Worm (Caenorhabditis elegans) whole organism, young adult: ENCODE data around the gene C07B5.8.

Source experiments
- B0019.2 ChIP-seq: fragments of 200-800 bp; sonication (Bioruptor generic); conservative IDR thresholded peaks from 2 replicates; pipeline ENCODE4 v1.3.6; 2022; ENCODE audit warnings: missing genetic modification reagents, missing genetic modification characterization, missing compliant biosample characterization
- B0261.1 ChIP-seq: sonication (generic microtip); optimal IDR thresholded peaks from 2 replicates; lab custom pipeline; 2016; ENCODE audit warnings: mild to moderate bottlenecking, missing genetic modification characterization, moderate library complexity, missing compliant biosample characterization
- Y56A3A.18 ChIP-seq: fragments of 200-800 bp; sonication (Bioruptor generic); IDR thresholded peaks from 2 replicates; pipeline ENCODE4 v1.3.6; 2022; ENCODE audit warnings: missing genetic modification reagents, missing genetic modification characterization, missing compliant biosample characterization
- ZK185.1 ChIP-seq: sonication (generic microtip); optimal IDR thresholded peaks from 2 replicates; lab custom pipeline; 2016; ENCODE audit warnings: mild to moderate bottlenecking, missing genetic modification characterization, missing compliant biosample characterization; ENCODE audit not compliant: poor library complexity, severe bottlenecking
- akir-1 ChIP-seq: fragments of 200-800 bp; sonication (Bioruptor generic); optimal IDR thresholded peaks from 2 replicates; lab custom pipeline; 2018; ENCODE audit warnings: mild to moderate bottlenecking, missing genetic modification characterization, moderate library complexity, missing compliant biosample characterization
- aptf-3 ChIP-seq: fragments of 200-800 bp; sonication (Bioruptor generic); IDR thresholded peaks from 2 replicates; pipeline ENCODE4 v1.3.6; 2022; ENCODE audit warnings: missing genetic modification characterization, missing compliant biosample characterization
- bed-2 ChIP-seq: fragments of 200-800 bp; sonication (Bioruptor generic); IDR thresholded peaks from 2 replicates; pipeline ENCODE4 v1.3.6; 2022; ENCODE audit warnings: missing genetic modification reagents, missing genetic modification characterization, missing compliant biosample characterization
- cebp-1 ChIP-seq, 2 experiments: fragments of 200-800 bp in 1 of 2; sonication (Bioruptor generic) in 1 of 2; sonication (generic microtip) in 1 of 2; IDR thresholded peaks in 1 of 2; optimal IDR thresholded peaks in 1 of 2; 2 replicates each; pipeline versions ENCODE4 v1.3.6 to Lab custom; 2017 to 2022; ENCODE audit warnings: missing compliant biosample characterization in 2 of 2, missing genetic modification characterization in 2 of 2, mild to moderate bottlenecking in 1 of 2, missing genetic modification reagents in 1 of 2, moderate library complexity in 1 of 2
- ceh-40 ChIP-seq: fragments of 200-800 bp; sonication (Bioruptor generic); IDR thresholded peaks from 2 replicates; pipeline ENCODE4 v1.3.6; 2022; ENCODE audit warnings: missing genetic modification characterization, missing compliant biosample characterization
- dox-1 ChIP-seq: fragments of 200-800 bp; sonication (Bioruptor generic); IDR thresholded peaks from 2 replicates; pipeline ENCODE4 v1.3.6; 2022; ENCODE audit warnings: missing genetic modification reagents, missing genetic modification characterization, missing compliant biosample characterization
- dpff-1 ChIP-seq: sonication (generic microtip); optimal IDR thresholded peaks from 2 replicates; lab custom pipeline; 2017; ENCODE audit warnings: mild to moderate bottlenecking, missing genetic modification characterization, missing compliant biosample characterization
- ekl-4 ChIP-seq: fragments of 200-800 bp; sonication (Bioruptor generic); IDR thresholded peaks from 2 replicates; pipeline ENCODE4 v1.3.6; 2022; ENCODE audit warnings: missing genetic modification reagents, missing genetic modification characterization, missing compliant biosample characterization
- hlh-12 ChIP-seq: sonication (generic microtip); optimal IDR thresholded peaks from 2 replicates; lab custom pipeline; 2016; ENCODE audit warnings: missing genetic modification characterization, missing compliant biosample characterization
- lin-26 ChIP-seq: fragments of 200-800 bp; sonication (Bioruptor generic); IDR thresholded peaks from 2 replicates; pipeline ENCODE4 v1.3.6; 2022; ENCODE audit warnings: missing genetic modification reagents, missing genetic modification characterization, missing compliant biosample characterization
- lsl-1 ChIP-seq: fragments of 200-800 bp; sonication (Bioruptor generic); optimal IDR thresholded peaks from 2 replicates; lab custom pipeline; 2018; ENCODE audit warnings: mild to moderate bottlenecking, missing genetic modification characterization, moderate library complexity, missing compliant biosample characterization
- mes-4 ChIP-seq: sonication (generic microtip); optimal IDR thresholded peaks from 2 replicates; lab custom pipeline; 2016; ENCODE audit warnings: missing genotype, missing genetic modification characterization, missing compliant biosample characterization
- mxl-1 ChIP-seq: sonication (generic microtip); optimal IDR thresholded peaks from 2 replicates; lab custom pipeline; 2016; ENCODE audit warnings: missing genetic modification characterization, missing compliant biosample characterization
- nfya-1 ChIP-seq: sonication (generic microtip); optimal IDR thresholded peaks from 2 replicates; lab custom pipeline; 2017; ENCODE audit warnings: antibody characterized with exemption, missing compliant biosample characterization, missing genetic modification characterization, borderline replicate concordance; ENCODE audit not compliant: insufficient read depth
- nfyb-1 ChIP-seq: fragments of 200-800 bp; sonication (Bioruptor generic); IDR thresholded peaks from 2 replicates; pipeline ENCODE4 v1.3.6; 2022; ENCODE audit warnings: missing genetic modification reagents, missing genetic modification characterization, missing compliant biosample characterization
- nhr-120 ChIP-seq: fragments of 200-800 bp; sonication (Bioruptor generic); IDR thresholded peaks from 2 replicates; pipeline ENCODE4 v1.3.6; 2022; ENCODE audit warnings: missing genetic modification characterization, missing compliant biosample characterization
- rpc-1 ChIP-seq, 2 experiments: fragments of 150-350 bp in 1 of 2; sonication (generic microtip) in 1 of 2; optimal IDR thresholded peaks; 2 replicates each; lab custom pipeline; 2014 to 2018; ENCODE audit warnings: missing biosample characterization in 1 of 2, missing genetic modification characterization in 1 of 2, missing genetic modification reagents in 1 of 2, missing genotype in 1 of 2
- sdz-38 ChIP-seq: sonication (generic microtip); optimal IDR thresholded peaks from 2 replicates; lab custom pipeline; 2016; ENCODE audit warnings: missing genotype, missing genetic modification characterization, missing compliant biosample characterization
- sea-2 ChIP-seq: fragments of 200-800 bp; sonication (Bioruptor generic); IDR thresholded peaks from 2 replicates; pipeline ENCODE4 v1.3.6; 2022; ENCODE audit warnings: missing genetic modification characterization, missing compliant biosample characterization
- snpc-1.1 ChIP-seq: sonication (generic microtip); optimal IDR thresholded peaks from 2 replicates; lab custom pipeline; 2017; ENCODE audit warnings: missing genetic modification characterization, mild to moderate bottlenecking, missing compliant biosample characterization, antibody characterized with exemption, moderate library complexity, missing genotype, missing genetic modification reagents; ENCODE audit not compliant: insufficient read depth
- sptf-2 ChIP-seq: fragments of 200-800 bp; sonication (Bioruptor generic); optimal IDR thresholded peaks from 2 replicates; lab custom pipeline; 2018; ENCODE audit warnings: mild to moderate bottlenecking, missing genetic modification characterization, missing compliant biosample characterization
- tlf-1 ChIP-seq: fragments of 200-800 bp; sonication (Bioruptor generic); optimal IDR thresholded peaks from 2 replicates; lab custom pipeline; 2018; ENCODE audit warnings: mild to moderate bottlenecking, missing genetic modification characterization, missing compliant biosample characterization
- unc-62 ChIP-seq: fragments of 150-350 bp; optimal IDR thresholded peaks from 2 replicates; lab custom pipeline; 2014; ENCODE audit warnings: missing biosample characterization, missing genetic modification reagents, missing genetic modification characterization
- ztf-3 ChIP-seq: fragments of 200-800 bp; sonication (Bioruptor generic); optimal IDR thresholded peaks from 2 replicates; lab custom pipeline; 2018; ENCODE audit warnings: mild to moderate bottlenecking, missing genetic modification characterization, missing compliant biosample characterization

The C07B5.8 gene

DNA sequence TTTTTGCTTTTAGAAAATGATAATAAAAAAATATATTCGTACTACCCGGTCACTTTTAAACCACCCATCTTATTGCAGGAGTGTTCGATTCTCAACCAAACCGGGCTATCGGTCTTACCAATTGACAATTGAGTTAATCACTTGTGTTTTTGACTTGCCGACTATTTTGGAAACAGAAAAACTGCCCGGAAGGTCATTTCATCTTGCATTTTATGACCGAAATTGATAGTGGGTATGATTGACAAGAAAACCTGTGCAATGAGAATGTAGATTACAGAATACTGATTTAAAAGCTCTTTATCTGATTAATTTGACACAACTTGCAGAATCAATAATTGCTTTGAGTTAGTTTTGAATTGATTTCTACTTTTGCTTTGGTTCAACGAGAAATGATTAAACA lies 19.5 kb downstream of the C07B5.8 start, which contains the start of gene C07B5.2:
TSS of gene C07B5.2 (minus strand) at position 101 of the 400 bp plus-strand sequence.
- TF ChIP-seq B0261.1 (tag; lab: Kevin White, UChicago), result no peak
- TF ChIP-seq snpc-1.1 (tag; lab: Kevin White, UChicago), result no peak

DNA sequence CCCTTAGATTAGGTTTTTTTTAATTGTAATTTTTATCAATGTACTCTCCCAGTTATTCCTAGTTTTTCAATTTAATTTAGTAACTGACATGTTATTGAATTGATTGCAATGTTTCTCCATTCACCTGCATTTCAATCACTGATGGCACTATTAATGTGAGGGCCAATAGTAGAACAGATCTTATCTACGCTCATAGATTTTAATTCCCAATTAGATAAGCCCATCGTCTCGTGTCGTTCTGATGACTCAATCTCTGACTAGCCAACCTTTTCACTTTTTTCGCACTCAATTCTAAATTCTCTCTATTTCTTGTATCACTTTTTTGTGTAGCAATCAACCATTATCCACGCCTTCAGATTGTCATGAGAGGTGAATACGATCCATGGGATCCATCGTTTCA lies 24.1 kb downstream of the C07B5.8 start:
- no peak for TF ChIP-seq unc-62 (GFP tag; lab: Kevin White, UChicago)
- TF ChIP-seq nhr-120, result no peak
- TF ChIP-seq lsl-1 (GFP tag; lab: Kevin White, UChicago), result no peak
- TF ChIP-seq B0019.2 (GFP tag; lab: Robert Waterston, UW), result no peak

DNA sequence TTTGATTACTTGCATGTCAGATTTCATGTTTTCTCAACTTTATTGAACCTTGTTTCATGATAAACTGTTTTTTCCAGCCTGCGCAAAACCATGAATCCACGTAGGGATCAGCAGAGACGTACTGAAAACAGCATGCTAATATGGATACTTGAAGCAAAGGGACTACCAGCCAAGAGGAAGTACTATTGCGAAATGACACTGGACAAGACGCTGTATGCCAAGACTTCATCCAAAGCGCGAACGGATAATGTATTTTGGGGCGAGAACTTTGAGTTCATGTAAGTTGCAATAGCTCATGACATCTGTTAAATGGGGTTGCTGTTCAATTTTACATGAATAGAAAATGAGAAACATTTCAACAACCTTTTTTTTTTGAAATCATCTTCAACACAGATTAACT lies 26.1 kb downstream of the C07B5.8 start:
- TF ChIP-seq cebp-1 (GFP tag; IDR thresholded peaks at IDR 0.05; lab: Robert Waterston, UW), result no peak
- TF ChIP-seq cebp-1 (tag; optimal IDR thresholded peaks at IDR 0.05; lab: Kevin White, UChicago), result peak; percentile 51
- no peak for TF ChIP-seq lin-26 (GFP tag; lab: Robert Waterston, UW)

DNA sequence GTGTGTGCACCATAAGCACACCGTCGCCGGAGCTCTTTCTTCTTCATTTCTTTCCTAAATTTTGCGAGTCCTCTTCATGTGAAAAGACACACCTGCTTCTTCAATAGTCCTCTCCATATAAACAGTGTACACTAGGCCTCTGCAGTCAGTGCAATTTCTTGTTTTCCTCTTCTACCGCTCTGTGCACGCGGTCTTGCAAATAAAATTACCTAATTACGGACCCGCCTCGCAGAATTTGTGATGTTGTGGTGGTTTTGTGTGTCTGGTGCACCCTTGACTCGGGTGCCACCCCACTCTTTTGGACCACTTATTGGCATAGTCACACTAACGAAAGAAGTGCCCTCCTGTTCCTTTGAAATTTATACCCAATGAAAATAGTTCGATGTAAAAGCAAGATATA lies 26.6 kb downstream of the C07B5.8 start:
- TF ChIP-seq nfyb-1 (GFP tag; lab: Robert Waterston, UW), result no peak
- TF ChIP-seq ekl-4 (GFP tag; lab: Robert Waterston, UW), result no peak
- no peak for TF ChIP-seq mes-4
- TF ChIP-seq sea-2 (GFP tag; lab: Robert Waterston, UW), result no peak
- TF ChIP-seq akir-1 (GFP tag; lab: Kevin White, UChicago), result no peak
- no peak for TF ChIP-seq sdz-38 (tag; lab: Kevin White, UChicago)

DNA sequence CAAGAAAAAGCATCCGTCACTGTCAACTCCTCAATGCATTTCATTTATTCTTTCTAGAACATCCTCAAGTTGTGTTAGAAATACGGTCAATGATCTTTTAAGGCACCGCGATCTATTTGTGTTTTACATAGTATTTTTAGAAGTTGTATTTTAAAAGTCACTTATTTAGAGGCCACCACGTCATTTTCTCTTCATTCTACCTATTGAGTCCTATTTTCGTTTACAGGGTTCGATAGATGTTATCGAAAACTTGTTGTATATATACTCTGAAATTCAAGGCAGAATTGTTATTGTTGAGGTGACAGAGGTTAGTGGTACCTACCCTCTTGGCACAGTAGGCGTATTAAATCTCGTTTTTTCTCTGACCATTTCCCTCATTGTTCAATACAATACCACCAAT lies 27.0 kb downstream of the C07B5.8 start:
- TF ChIP-seq aptf-3 (GFP tag; lab: Robert Waterston, UW) (no peak), akir-1 (GFP tag; lab: Kevin White, UChicago) (no peak), rpc-1 (optimal IDR thresholded peaks at IDR 0.05; lab: Kevin White, UChicago) (no peak), rpc-1 (tag; optimal IDR thresholded peaks at IDR 0.05; lab: Kevin White, UChicago) (no peak), sptf-2 (GFP tag; lab: Kevin White, UChicago) (no peak), Y56A3A.18 (GFP tag; lab: Robert Waterston, UW) (no peak), cebp-1 (GFP tag; IDR thresholded peaks at IDR 0.05; lab: Robert Waterston, UW) (no peak), cebp-1 (tag; optimal IDR thresholded peaks at IDR 0.05; lab: Kevin White, UChicago) (no peak), dpff-1 (tag; lab: Kevin White, UChicago) (no peak), ekl-4 (GFP tag; lab: Robert Waterston, UW) (no peak), ceh-40 (no peak), hlh-12 (tag; lab: Kevin White, UChicago) (no peak), tlf-1 (no peak), nfya-1 (tag; lab: Kevin White, UChicago) (no peak), mxl-1 (tag; lab: Kevin White, UChicago) (no peak), bed-2 (no peak), ZK185.1 (no peak), dox-1 (no peak)
- TF ChIP-seq, all 124 proteins: peak for 0

DNA sequence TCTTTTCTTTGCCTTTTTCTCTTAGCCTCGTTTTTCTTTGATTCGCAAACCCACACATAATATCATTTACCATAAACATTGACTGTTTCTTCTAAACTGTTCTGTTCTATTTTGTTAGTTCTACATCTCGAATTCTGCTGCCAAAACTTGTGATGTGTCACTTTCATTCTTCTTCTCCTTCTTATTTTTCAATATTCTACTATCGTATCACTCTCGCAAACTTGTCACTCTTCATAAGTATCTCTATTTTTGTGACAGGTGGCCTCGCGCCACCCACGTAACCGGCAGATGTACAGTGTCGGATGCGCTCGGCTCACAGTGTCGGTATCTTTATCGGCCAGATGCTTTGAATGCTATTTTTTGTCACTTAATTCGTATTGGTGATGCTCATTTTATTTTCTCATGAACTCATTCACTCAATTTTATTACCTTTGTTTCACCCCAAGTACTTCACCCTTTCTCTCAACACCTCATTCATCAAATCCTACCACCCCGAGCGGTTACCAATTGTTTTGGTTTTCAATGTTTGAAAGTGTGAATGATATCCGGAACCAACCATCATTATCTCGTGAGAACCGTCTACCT lies 28.0 kb downstream of the C07B5.8 start:
- TF ChIP-seq lin-26 (GFP tag; lab: Robert Waterston, UW) (no peak), ztf-3 (no peak), sea-2 (GFP tag; lab: Robert Waterston, UW) (no peak)
